Fruit fly (Drosophila melanogaster) whole organism, embryonic: Measurements from ENCODE around the gene CG15773.

ENCODE experiments used
- Ada2b ChIP-seq: fragments of 200-800 bp; sonication (Bioruptor generic); IDR thresholded peaks from 2 replicates; pipeline ENCODE4 v1.3.6; 2022; ENCODE audit warnings: missing biosample characterization, missing genetic modification characterization
- Bteb2 ChIP-seq: fragments of 200-800 bp; sonication (Bioruptor generic); optimal IDR thresholded peaks from 2 replicates; lab custom pipeline; 2016; ENCODE audit warnings: missing biosample characterization, missing genetic modification characterization
- CG12299 ChIP-seq: fragments of 200-800 bp; sonication (Bioruptor generic); optimal IDR thresholded peaks from 2 replicates; lab custom pipeline; 2018; ENCODE audit warnings: missing biosample characterization, mild to moderate bottlenecking, missing genetic modification characterization
- CG14667 ChIP-seq: fragments of 200-800 bp; sonication (Bioruptor generic); IDR thresholded peaks from 2 replicates; pipeline ENCODE4 v1.3.6; 2022; ENCODE audit warnings: missing biosample characterization, missing genetic modification characterization
- CG15011 ChIP-seq: fragments of 200-800 bp; sonication (Bioruptor generic); optimal IDR thresholded peaks from 3 replicates; lab custom pipeline; 2018; ENCODE audit warnings: missing biosample characterization, mild to moderate bottlenecking, missing genetic modification characterization
- CG15269 ChIP-seq: fragments of 200-800 bp; sonication (Bioruptor generic); optimal IDR thresholded peaks from 2 replicates; lab custom pipeline; 2018; ENCODE audit warnings: missing biosample characterization, mild to moderate bottlenecking, missing genetic modification characterization, moderate library complexity
- CG15514 ChIP-seq: fragments of 200-800 bp; sonication (Bioruptor generic); optimal IDR thresholded peaks from 3 replicates; lab custom pipeline; 2017; ENCODE audit warnings: missing biosample characterization, missing genetic modification characterization, mild to moderate bottlenecking, moderate library complexity, missing genetic modification reagents
- CG1647 ChIP-seq: fragments of 200-800 bp; sonication (Bioruptor generic); optimal IDR thresholded peaks from 3 replicates; lab custom pipeline; 2016; ENCODE audit warnings: missing biosample characterization, missing genetic modification characterization
- CG17328 ChIP-seq: fragments of 200-800 bp; sonication (Bioruptor generic); IDR thresholded peaks from 2 replicates; pipeline ENCODE4 v1.3.6; 2022; ENCODE audit warnings: missing biosample characterization, missing genetic modification characterization
- CG3726 ChIP-seq: fragments of 200-800 bp; sonication (Bioruptor generic); IDR thresholded peaks from 3 replicates; pipeline ENCODE4, ENCODE4 v1.3.6; 2022; ENCODE audit warnings: missing biosample characterization, missing genetic modification characterization
- CG4730 ChIP-seq: fragments of 200-800 bp; sonication (Bioruptor generic); IDR thresholded peaks from 2 replicates; pipeline ENCODE4 v1.3.6; 2022; ENCODE audit warnings: missing biosample characterization, missing genetic modification characterization
- CG4854 ChIP-seq: fragments of 200-800 bp; sonication (Bioruptor generic); optimal IDR thresholded peaks from 2 replicates; lab custom pipeline; 2016; ENCODE audit warnings: missing biosample characterization, missing genetic modification characterization, inconsistent platforms
- CG5180 ChIP-seq: fragments of 200-800 bp; sonication (Bioruptor generic); optimal IDR thresholded peaks from 3 replicates; lab custom pipeline; 2017; ENCODE audit warnings: missing biosample characterization, missing genetic modification characterization, mild to moderate bottlenecking, moderate library complexity, missing genetic modification reagents
- CG5953 ChIP-seq: fragments of 200-800 bp; sonication (Bioruptor generic); IDR thresholded peaks from 2 replicates; pipeline ENCODE4 v1.3.6; 2022; ENCODE audit warnings: missing biosample characterization, missing genetic modification characterization
- CG7357 ChIP-seq: fragments of 200-800 bp; sonication (Bioruptor generic); IDR thresholded peaks from 3 replicates; pipeline ENCODE4 v1.3.6; 2022; ENCODE audit warnings: missing biosample characterization, missing genetic modification characterization
- CG7928 ChIP-seq: fragments of 200-800 bp; sonication (Bioruptor generic); optimal IDR thresholded peaks from 2 replicates; lab custom pipeline; 2017; ENCODE audit warnings: missing biosample characterization, mild to moderate bottlenecking, missing genetic modification characterization
- MBD-R2 ChIP-seq: fragments of 200-800 bp; sonication (Bioruptor generic); IDR thresholded peaks from 2 replicates; pipeline ENCODE4 v1.3.6; 2022; ENCODE audit warnings: missing biosample characterization, missing genetic modification characterization
- MTF-1 ChIP-seq: fragments of 200-800 bp; sonication (Bioruptor generic); optimal IDR thresholded peaks from 2 replicates; lab custom pipeline; 2018; ENCODE audit warnings: missing biosample characterization, mild to moderate bottlenecking, missing genetic modification characterization, borderline replicate concordance
- Myb ChIP-seq: fragments of 200-800 bp; sonication (Bioruptor generic); optimal IDR thresholded peaks from 2 replicates; lab custom pipeline; 2016; ENCODE audit warnings: missing biosample characterization, missing genetic modification characterization
- Pdp1 ChIP-seq, 2 experiments: fragments of 200-800 bp; sonication (Bioruptor generic); optimal IDR thresholded peaks; 3 replicates each; lab custom pipeline; 2016; ENCODE audit warnings: missing biosample characterization in 2 of 2, missing genetic modification characterization in 2 of 2, mild to moderate bottlenecking in 1 of 2, moderate library complexity in 1 of 2
- Spps ChIP-seq: fragments of 200-800 bp; sonication (Bioruptor generic); optimal IDR thresholded peaks from 2 replicates; lab custom pipeline; 2018; ENCODE audit warnings: missing biosample characterization, mild to moderate bottlenecking, missing genetic modification characterization
- Sry-β ChIP-seq: fragments of 200-800 bp; sonication (Bioruptor generic); optimal IDR thresholded peaks from 2 replicates; lab custom pipeline; 2018; ENCODE audit warnings: missing biosample characterization, mild to moderate bottlenecking, missing genetic modification characterization, moderate library complexity
- Xbp1 ChIP-seq: fragments of 200-800 bp; sonication (Bioruptor generic); optimal IDR thresholded peaks from 3 replicates; lab custom pipeline; 2016; ENCODE audit warnings: missing biosample characterization, mild to moderate bottlenecking, missing genetic modification characterization
- ac ChIP-seq: fragments of 200-800 bp; sonication (Bioruptor generic); optimal IDR thresholded peaks from 3 replicates; lab custom pipeline; 2017; ENCODE audit warnings: missing biosample characterization, mild to moderate bottlenecking, missing genetic modification characterization
- ap ChIP-seq: fragments of 200-800 bp; sonication (Bioruptor generic); IDR thresholded peaks from 2 replicates; pipeline ENCODE4 v1.3.6; 2022; ENCODE audit warnings: missing biosample characterization, missing genetic modification characterization
- bcd ChIP-seq: fragments of 200-800 bp; sonication (Bioruptor generic); optimal IDR thresholded peaks from 2 replicates; lab custom pipeline; 2017; ENCODE audit warnings: missing biosample characterization, mild to moderate bottlenecking, missing genetic modification characterization
- bsh ChIP-seq, 2 experiments: fragments of 200-800 bp; sonication (Bioruptor generic); optimal IDR thresholded peaks; 2 replicates each; lab custom pipeline; 2017 to 2018; ENCODE audit warnings: mild to moderate bottlenecking in 2 of 2, missing biosample characterization in 2 of 2, missing genetic modification characterization in 2 of 2, moderate library complexity in 1 of 2
- chn ChIP-seq: fragments of 200-800 bp; sonication (Bioruptor generic); optimal IDR thresholded peaks from 2 replicates; lab custom pipeline; 2016; ENCODE audit warnings: missing biosample characterization, missing genetic modification characterization
- crol ChIP-seq: fragments of 200-800 bp; sonication (Bioruptor generic); IDR thresholded peaks from 2 replicates; pipeline ENCODE4 v1.3.6; 2022; ENCODE audit warnings: missing biosample characterization, missing genetic modification characterization
- cwo ChIP-seq: fragments of 200-800 bp; sonication (Bioruptor generic); optimal IDR thresholded peaks from 3 replicates; lab custom pipeline; 2017; ENCODE audit warnings: missing biosample characterization, missing genetic modification characterization, mild to moderate bottlenecking, moderate library complexity, missing genetic modification reagents
- ewg ChIP-seq: fragments of 200-800 bp; sonication (Bioruptor generic); optimal IDR thresholded peaks from 3 replicates; lab custom pipeline; 2017; ENCODE audit warnings: mild to moderate bottlenecking, missing biosample characterization, missing genetic modification reagents, missing genetic modification characterization
- exex ChIP-seq: fragments of 200-800 bp; sonication (Bioruptor generic); optimal IDR thresholded peaks from 4 replicates; lab custom pipeline; 2018; ENCODE audit warnings: missing biosample characterization, mild to moderate bottlenecking, missing genetic modification characterization, moderate library complexity
- fd3F ChIP-seq: fragments of 200-800 bp; sonication (Bioruptor generic); optimal IDR thresholded peaks from 2 replicates; lab custom pipeline; 2018; ENCODE audit warnings: missing biosample characterization, mild to moderate bottlenecking, missing genetic modification characterization, moderate library complexity
- grn ChIP-seq: fragments of 200-800 bp; sonication (Bioruptor generic); optimal IDR thresholded peaks from 3 replicates; lab custom pipeline; 2017; ENCODE audit warnings: missing biosample characterization, missing genetic modification characterization
- insv ChIP-seq, 2 experiments: fragments of 200-800 bp; sonication (Bioruptor generic); optimal IDR thresholded peaks; 3 replicates each; lab custom pipeline; 2016 to 2018; ENCODE audit warnings: missing biosample characterization in 2 of 2, missing genetic modification characterization in 2 of 2
- klu ChIP-seq: fragments of 200-800 bp; sonication (Bioruptor generic); IDR thresholded peaks from 2 replicates; pipeline ENCODE4 v1.3.6; 2022; ENCODE audit warnings: missing biosample characterization, missing genetic modification characterization
- knrl ChIP-seq: fragments of 200-800 bp; sonication (Bioruptor generic); IDR thresholded peaks from 3 replicates; pipeline ENCODE4 v1.3.6; 2022; ENCODE audit warnings: missing biosample characterization, missing genetic modification characterization; ENCODE audit not compliant: partially characterized antibody
- lab ChIP-seq: fragments of 200-800 bp; sonication (Bioruptor generic); optimal IDR thresholded peaks from 3 replicates; lab custom pipeline; 2017; ENCODE audit warnings: missing biosample characterization, missing genetic modification characterization, mild to moderate bottlenecking, moderate library complexity, missing genetic modification reagents
- lmd ChIP-seq: fragments of 200-800 bp; sonication (Bioruptor generic); IDR thresholded peaks from 2 replicates; pipeline ENCODE4 v1.3.6; 2022; ENCODE audit warnings: missing biosample characterization, missing genetic modification characterization
- nom ChIP-seq: fragments of 200-800 bp; sonication (Bioruptor generic); optimal IDR thresholded peaks from 2 replicates; lab custom pipeline; 2017; ENCODE audit warnings: missing biosample characterization, missing genetic modification characterization, mild to moderate bottlenecking, moderate library complexity, missing genetic modification reagents
- p53 ChIP-seq: fragments of 200-800 bp; sonication (Bioruptor generic); optimal IDR thresholded peaks from 2 replicates; lab custom pipeline; 2016; ENCODE audit warnings: missing biosample characterization, missing genetic modification characterization
- prd ChIP-seq, 3 experiments: fragments of >200 bp in 2 of 3; fragments of 200-800 bp in 1 of 3; sonication (Bioruptor generic) in 1 of 3; optimal IDR thresholded peaks in 2 of 3; IDR thresholded peaks in 1 of 3; 2 replicates in 2 of 3; 3 replicates in 1 of 3; pipeline versions ENCODE4 v1.3.6 to Lab custom; 2017 to 2022; ENCODE audit warnings: missing biosample characterization in 1 of 3, missing genetic modification characterization in 1 of 3
- sens ChIP-seq: fragments of 200-800 bp; sonication (Bioruptor generic); peaks from one replicate; lab custom pipeline; 2016; ENCODE audit warnings: missing biosample characterization, missing genetic modification characterization
- sr ChIP-seq: fragments of 200-800 bp; sonication (Bioruptor generic); IDR thresholded peaks from 3 replicates; pipeline ENCODE4 v1.3.6; 2022; ENCODE audit warnings: missing biosample characterization, missing genetic modification characterization
- sug ChIP-seq: fragments of 200-800 bp; optimal IDR thresholded peaks from 2 replicates; lab custom pipeline; 2019; ENCODE audit warnings: missing biosample characterization, mild to moderate bottlenecking, missing genetic modification characterization, moderate library complexity
- trem ChIP-seq: fragments of 200-800 bp; optimal IDR thresholded peaks from 3 replicates; lab custom pipeline; 2019; ENCODE audit warnings: missing biosample characterization, mild to moderate bottlenecking, missing genetic modification characterization, moderate library complexity

CG15773 gene

DNA sequence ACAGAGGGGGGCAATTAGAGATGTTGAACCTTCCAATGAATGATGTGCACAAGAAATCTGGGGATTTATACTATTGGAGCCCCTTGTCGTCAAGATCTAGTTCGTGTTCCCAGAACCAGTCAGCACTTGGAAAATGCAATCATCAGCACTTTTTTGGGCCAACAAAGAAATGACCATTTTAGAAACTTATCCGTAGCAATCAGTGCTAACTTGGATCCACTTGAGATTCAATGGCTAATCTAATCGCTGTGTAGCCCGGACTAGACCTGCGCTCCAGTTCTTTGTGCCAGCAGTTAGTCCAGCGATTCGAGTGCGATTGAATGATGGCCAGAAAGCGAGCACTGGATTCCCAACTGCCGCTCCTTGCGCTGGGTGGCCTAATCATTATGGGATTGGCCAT lies at the start of gene CG15773:
CG15773 (plus strand) TSS at position 301 of the 400 bp plus-strand sequence.
- peak; percentile 84 for TF ChIP-seq CG15514 (GFP tag; lab: Kevin White, UChicago)
- peak; percentile 26 for TF ChIP-seq grn (GFP tag; lab: Kevin White, UChicago)
- TF ChIP-seq bsh (GFP tag; optimal IDR thresholded peaks at IDR 0.05; lab: Kevin White, UChicago), result no peak
- TF ChIP-seq exex (tag; lab: Kevin White, UChicago), result peak; percentile 8

DNA sequence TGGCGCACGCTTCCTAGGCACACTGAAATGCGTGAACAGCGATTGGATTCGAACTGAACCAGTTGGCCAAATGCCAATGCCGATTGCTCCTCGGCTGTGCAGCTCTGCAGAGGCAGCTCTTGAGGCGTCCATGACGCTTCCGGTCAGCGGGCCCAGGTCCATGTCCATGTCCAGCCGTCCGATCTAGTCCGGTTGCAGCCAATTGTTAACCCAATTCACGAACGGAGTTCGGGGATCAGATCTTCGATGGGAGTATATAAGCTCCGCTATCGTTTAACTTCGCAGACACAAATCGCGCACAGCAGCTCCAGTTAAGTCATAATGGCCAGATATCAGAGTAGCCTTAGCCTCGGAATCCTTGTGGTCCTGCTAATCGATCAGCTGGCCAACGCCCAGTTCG lies 49.6 kb upstream of the CG15773 start, which contains the start of gene CG42449:
CG42449 (plus strand) TSS at position 301 of the 400 bp plus-strand sequence.
- TF ChIP-seq bcd (GFP tag; lab: Kevin White, UChicago) (no peak), CG17328 (no peak), grn (GFP tag; lab: Kevin White, UChicago) (no peak), sens (no peak), cwo (GFP tag; lab: Kevin White, UChicago) (no peak), Ada2b (GFP tag; lab: Robert Waterston, UW) (no peak), lmd (GFP tag; lab: Robert Waterston, UW) (no peak), CG15269 (no peak), ac (GFP tag; lab: Kevin White, UChicago) (no peak), klu (GFP tag; lab: Robert Waterston, UW) (no peak), CG7357 (no peak), ewg (GFP tag; lab: Kevin White, UChicago) (no peak), CG4730 (GFP tag; lab: Robert Waterston, UW) (no peak), CG5180 (GFP tag; lab: Kevin White, UChicago) (no peak), knrl (GFP tag; lab: Robert Waterston, UW) (no peak), nom (GFP tag; lab: Kevin White, UChicago) (no peak), CG15011 (GFP tag; lab: Kevin White, UChicago) (no peak), prd (optimal IDR thresholded peaks at IDR 0.05; lab: Kevin White, UChicago) (no peak), prd (GFP tag; IDR thresholded peaks at IDR 0.05; lab: Robert Waterston, UW) (no peak), trem (no peak), fd3F (GFP tag; lab: Kevin White, UChicago) (no peak)

DNA sequence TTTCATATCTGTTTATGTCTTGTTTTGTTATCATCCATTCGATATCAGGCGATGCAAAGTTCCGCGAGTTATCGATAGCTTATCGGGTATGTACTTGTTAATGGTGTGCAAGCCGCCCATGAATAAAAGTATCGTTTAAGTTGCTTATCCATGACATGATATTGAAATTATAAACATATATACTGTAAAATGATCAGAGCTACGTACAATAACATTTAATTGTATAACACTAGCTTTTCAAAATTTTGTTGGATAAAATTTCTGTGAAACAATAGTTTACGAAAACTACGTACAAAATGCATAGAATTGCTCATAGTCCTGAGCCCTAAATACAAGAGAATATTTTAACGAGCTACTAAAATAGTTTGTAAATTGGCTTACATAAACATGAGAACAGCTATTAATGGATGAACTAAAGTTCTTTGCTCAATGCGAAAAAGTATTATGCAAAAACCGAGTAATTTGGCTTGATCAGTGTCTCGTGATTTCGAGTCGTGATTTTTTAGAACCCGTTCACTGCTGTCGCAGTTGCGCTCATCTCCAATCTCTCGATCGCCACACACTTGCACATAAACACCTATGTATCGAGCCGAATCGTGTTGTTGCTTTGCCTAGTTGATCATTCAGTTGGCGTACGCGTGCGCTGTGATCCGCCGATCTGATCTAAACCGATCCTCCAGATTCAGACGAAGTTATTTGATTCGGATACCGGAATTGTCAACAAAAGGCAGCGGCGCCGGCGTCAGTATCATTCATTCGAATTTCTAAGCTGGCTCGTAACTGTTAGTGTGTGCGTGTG lies 42.9 kb upstream of the CG15773 start, which contains the start of the genes PGAP1 and cv:
PGAP1 (minus strand) TSS at position 57 of the 799 bp plus-strand sequence.
cv (plus strand) TSS at position 586 of the 799 bp plus-strand sequence.
- TF ChIP-seq Sry-β (GFP tag; lab: Kevin White, UChicago) (peak; percentile 78), MBD-R2 (GFP tag; lab: Robert Waterston, UW) (peak; percentile 67; the same call in 1 of the 2 replicates), sr (GFP tag; lab: Robert Waterston, UW) (no peak), CG4854 (GFP tag; lab: Kevin White, UChicago) (no peak), Bteb2 (GFP tag; lab: Kevin White, UChicago) (no peak), Xbp1 (peak; percentile 5), insv (GFP tag; optimal IDR thresholded peaks at IDR 0.05; lab: Kevin White, UChicago) (no peak), p53 (GFP tag; lab: Kevin White, UChicago) (no peak), ap (GFP tag; lab: Robert Waterston, UW) (no peak), CG14667 (GFP tag; lab: Robert Waterston, UW) (no peak), CG7928 (GFP tag; lab: Kevin White, UChicago) (no peak), CG5953 (GFP tag; lab: Robert Waterston, UW) (no peak), CG1647 (GFP tag; lab: Kevin White, UChicago) (no peak), lab (GFP tag; lab: Kevin White, UChicago) (no peak), Spps (no peak), chn (GFP tag; lab: Kevin White, UChicago) (no peak), sug (tag; lab: Kevin White, UChicago) (peak; percentile 12), trem (peak; percentile 25), CG3726 (GFP tag; lab: Robert Waterston, UW) (no peak), CG12299 (tag; lab: Kevin White, UChicago) (no peak), Myb (GFP tag; lab: Kevin White, UChicago) (no peak), Pdp1 (GFP tag; optimal IDR thresholded peaks at IDR 0.05; lab: Kevin White, UChicago) (peak; percentile 10 to 38), crol (GFP tag; lab: Robert Waterston, UW) (no peak), MTF-1 (GFP tag; lab: Kevin White, UChicago) (no peak)
